Fruit fly (Drosophila melanogaster) Kc167 (cell line): ENCODE results near the gene CG7382.

Experiments
- Myc ChIP-seq: fragments of >200 bp; optimal IDR thresholded peaks from 2 replicates; lab custom pipeline; 2017; ENCODE audit warnings: missing external identifiers
- Sin3A ChIP-seq: fragments of >200 bp; optimal IDR thresholded peaks from 2 replicates; lab custom pipeline; 2018; ENCODE audit warnings: missing external identifiers
- h ChIP-seq: fragments of >200 bp; optimal IDR thresholded peaks from 3 replicates; lab custom pipeline; 2018; ENCODE audit warnings: missing external identifiers
- insv ChIP-seq: fragments of >200 bp; optimal IDR thresholded peaks from 3 replicates; lab custom pipeline; 2018; ENCODE audit warnings: missing external identifiers
- psq ChIP-seq: fragments of >200 bp; optimal IDR thresholded peaks from 2 replicates; lab custom pipeline; 2017; ENCODE audit warnings: missing external identifiers
- ttk ChIP-seq: sonication (Bioruptor generic); optimal IDR thresholded peaks from 2 replicates; lab custom pipeline; 2017; ENCODE audit warnings: missing external identifiers

The CG7382 gene

DNA sequence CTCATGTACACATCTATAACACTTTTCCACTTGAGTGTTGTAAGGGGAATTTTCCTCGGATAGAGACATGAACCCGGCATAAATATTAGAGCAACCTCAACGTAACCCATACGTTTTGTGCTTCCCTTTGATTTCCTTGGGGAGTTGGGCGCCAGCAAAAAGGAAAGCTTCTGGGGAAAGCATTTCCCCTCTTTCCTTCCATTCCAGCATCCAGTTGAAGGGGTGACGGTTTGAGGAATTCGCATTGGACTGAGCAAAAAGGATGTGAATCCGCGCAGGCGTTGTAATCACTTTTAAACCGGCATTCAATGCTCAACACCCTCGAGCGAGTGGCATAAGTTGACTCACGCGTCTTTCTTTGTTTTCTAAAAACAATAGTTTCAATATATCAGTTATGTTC is 4.8 kb downstream of the CG7382 start:
- TF ChIP-seq ttk (lab: Kevin White, UChicago) (no peak), insv (lab: Kevin White, UChicago) (no peak), h (no peak), Myc (lab: Kevin White, UChicago) (no peak), psq (lab: Kevin White, UChicago) (no peak), Sin3A (lab: Kevin White, UChicago) (no peak)

DNA sequence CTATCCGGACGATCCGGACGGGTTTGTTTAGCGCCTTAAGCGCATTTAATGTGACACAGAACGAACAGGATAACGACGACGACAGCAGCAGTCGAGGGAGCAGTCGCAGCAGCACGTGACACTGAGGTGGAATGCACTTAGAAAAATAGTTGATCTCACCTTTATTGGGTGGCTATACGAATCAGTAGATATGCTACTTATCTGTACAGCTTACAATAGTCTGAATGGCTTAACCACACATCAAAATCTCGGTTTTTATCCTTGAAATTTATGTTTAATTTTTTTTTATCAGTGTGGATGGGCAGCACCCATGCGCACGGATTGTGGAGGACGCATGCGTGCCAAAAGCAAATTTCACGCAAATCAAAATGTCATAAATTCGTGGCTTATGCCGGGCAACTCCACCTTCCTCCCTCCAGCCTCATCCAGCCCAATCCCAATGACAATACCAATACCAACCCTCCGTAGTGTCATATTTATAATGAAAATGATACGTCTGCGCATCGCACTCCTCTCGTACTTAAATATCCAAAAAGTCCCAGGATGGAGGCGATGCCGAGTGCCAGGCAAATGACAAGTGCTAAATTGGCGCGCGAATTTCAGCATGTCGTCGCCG is 11.8 kb downstream of the CG7382 start:
- no peak for TF ChIP-seq insv (lab: Kevin White, UChicago)
- no peak for TF ChIP-seq Myc (lab: Kevin White, UChicago)
- no peak for TF ChIP-seq ttk (lab: Kevin White, UChicago)
- TF ChIP-seq h: no peak
- no peak for TF ChIP-seq Sin3A (lab: Kevin White, UChicago)
- TF ChIP-seq psq (lab: Kevin White, UChicago): no peak

DNA sequence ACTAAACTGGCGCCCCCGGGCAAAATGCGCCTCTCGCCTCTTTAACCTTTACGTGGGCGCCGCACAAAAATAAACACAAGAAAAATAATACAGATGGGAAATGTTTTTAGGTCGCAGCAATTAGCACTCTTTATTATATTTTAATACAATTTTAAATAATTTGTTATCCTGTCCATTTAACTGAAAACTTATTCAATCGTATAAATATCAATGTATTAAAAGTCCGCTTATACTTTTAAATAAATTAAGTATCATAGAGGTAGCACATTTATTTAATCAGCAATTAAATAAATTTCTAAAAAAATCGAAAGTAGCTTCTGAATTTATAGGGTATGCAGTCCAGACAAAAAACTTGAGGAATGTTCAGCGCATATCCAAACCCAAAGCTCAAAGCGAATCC is 12.6 kb downstream of the CG7382 start:
- TF ChIP-seq insv (lab: Kevin White, UChicago): no peak
- no peak for TF ChIP-seq h
- TF ChIP-seq psq (lab: Kevin White, UChicago): no peak
- no peak for TF ChIP-seq ttk (lab: Kevin White, UChicago)
- TF ChIP-seq Myc (lab: Kevin White, UChicago): no peak

DNA sequence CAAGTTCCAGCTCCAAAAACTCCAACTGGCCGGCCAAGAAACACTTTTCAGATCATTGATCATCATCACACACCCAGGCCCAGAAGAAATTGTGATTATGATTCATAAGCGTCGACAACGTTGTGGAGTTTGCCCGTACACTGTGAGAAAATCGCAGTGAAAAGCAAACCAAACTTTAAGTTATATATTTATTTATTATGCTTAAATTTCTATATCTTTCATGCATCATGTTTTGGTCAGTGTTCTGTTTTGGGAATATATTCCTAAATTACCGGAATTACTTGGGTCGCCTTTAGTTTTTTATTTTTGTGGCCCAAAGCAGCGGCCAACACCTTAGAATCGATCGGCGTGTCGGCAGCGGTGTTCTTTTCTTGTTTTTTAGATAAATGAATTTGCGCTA is 14.6 kb downstream of the CG7382 start:
- TF ChIP-seq Sin3A (lab: Kevin White, UChicago): no peak
- TF ChIP-seq h: no peak
- TF ChIP-seq insv (lab: Kevin White, UChicago): no peak
- TF ChIP-seq Myc (lab: Kevin White, UChicago): no peak
- no peak for TF ChIP-seq psq (lab: Kevin White, UChicago)
- no peak for TF ChIP-seq ttk (lab: Kevin White, UChicago)

DNA sequence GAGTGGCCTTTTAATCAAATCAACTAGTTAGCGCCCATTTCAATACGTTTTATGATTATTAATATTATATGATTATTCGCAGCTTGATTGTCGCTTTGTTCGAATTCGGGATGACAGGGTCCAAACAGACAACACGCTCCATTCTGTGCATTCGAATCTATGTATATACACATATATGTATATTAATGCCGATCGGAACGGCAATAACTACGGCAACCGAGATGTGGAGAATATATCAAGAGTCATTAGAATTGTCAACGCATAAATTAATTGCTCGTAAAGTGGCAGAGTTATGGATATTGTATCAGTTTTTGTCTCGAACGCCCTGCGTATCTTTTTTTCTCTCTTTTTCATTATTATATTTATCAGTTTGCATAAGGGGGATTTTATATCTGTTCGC is 16.8 kb downstream of the CG7382 start:
- TF ChIP-seq psq (lab: Kevin White, UChicago): no peak
- TF ChIP-seq ttk (lab: Kevin White, UChicago): no peak
- TF ChIP-seq h: no peak
- no peak for TF ChIP-seq Sin3A (lab: Kevin White, UChicago)
- TF ChIP-seq insv (lab: Kevin White, UChicago): no peak
- no peak for TF ChIP-seq Myc (lab: Kevin White, UChicago)

DNA sequence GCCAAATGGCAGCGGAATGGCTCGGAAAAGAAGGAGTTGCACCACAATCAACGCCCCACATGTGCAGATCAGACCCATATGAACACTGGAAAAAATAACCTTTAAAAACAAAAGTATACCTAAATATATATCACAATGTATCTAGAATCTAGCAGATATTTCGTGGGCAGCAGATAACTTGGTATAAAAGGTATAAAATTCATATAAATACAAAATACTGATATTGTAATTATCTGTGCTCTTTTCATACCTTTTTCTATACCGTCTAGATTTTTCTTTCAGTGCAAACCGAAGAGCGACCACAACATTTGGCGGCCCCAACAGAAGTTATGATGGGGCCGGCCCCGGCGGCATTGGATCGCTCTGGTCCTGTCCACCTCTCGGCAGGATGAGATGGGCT is 18.4 kb downstream of the CG7382 start:
- TF ChIP-seq ttk (lab: Kevin White, UChicago): no peak

DNA sequence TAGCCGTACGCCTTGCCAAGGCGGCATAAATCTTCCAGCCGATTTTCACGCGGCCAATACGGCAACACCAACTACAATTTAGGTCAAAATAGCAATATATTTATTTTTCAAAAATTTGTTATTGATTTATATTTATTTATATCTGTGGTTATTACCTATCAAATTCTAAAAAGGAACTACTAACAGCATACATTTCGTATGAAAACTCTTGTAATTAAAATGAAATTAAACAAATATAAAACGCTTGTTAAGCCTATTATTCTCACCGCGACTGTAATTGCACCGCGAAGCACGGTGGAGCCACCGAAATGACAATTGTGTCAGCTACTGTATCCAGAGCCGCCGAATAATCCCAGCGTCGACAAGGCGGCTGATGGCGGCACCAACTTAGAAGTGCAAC is 20.2 kb downstream of the CG7382 start:
- TF ChIP-seq Myc (lab: Kevin White, UChicago) (no peak), Sin3A (lab: Kevin White, UChicago) (no peak), psq (lab: Kevin White, UChicago) (no peak), ttk (lab: Kevin White, UChicago) (no peak), h (no peak)

DNA sequence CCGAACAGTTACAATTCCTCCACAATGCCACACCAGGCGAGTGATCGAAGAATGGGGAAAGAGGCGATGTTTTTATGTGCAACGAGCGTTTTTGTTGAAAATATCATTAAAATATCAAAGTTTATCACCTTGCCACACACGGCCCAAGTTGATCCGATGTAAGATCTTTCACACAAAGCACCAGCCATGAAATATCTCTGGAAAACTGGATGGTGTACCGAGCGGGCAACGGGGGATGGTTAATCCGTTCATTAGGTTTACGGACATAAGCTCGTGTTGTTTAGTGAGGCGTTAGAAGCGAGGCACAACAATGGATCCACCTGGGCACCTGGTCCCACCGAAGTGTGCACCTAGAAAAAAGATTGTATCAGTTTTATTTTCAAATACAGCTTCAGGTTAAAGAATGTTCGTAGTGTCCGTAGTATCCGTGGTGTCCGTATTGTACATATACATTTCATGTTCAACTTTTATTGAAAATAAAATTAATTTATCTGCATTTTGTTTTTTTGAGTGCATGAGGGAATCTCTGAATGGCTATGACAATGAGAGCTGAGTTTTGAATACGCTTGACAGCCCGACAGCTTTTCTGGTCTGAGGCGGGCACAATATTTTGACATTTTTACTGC is 23.1 kb downstream of the CG7382 start:
- TF ChIP-seq Sin3A (lab: Kevin White, UChicago) (no peak), Myc (lab: Kevin White, UChicago) (no peak), ttk (lab: Kevin White, UChicago) (no peak), insv (lab: Kevin White, UChicago) (no peak), h (no peak), psq (lab: Kevin White, UChicago) (no peak)

DNA sequence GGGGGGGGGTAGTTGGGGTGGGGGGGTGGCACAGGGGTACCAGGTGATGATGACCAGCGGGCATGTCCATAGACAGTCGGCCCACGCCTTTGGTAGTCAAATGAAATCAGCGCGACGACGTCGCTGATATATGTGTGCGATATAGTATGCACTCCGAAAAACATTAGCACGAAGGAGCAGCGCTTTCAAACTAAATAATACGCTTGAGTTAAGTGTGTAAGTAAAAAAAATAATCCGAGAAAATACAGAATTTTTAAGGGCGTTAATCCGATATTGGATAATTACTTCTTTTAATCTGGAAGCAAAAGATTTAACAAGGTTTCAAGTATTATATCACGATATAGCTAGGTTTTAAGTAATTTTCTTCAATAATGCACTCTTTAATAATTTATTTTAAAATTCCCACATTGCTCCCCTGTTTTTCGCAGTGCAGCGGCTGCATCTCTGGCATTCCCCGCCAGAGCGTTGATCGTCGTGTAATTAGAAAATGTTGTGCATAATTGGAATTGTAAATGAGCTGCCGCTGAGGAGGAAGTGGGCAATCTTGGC is 24.8 kb downstream of the CG7382 start:
- TF ChIP-seq ttk (lab: Kevin White, UChicago) (no peak), insv (lab: Kevin White, UChicago) (no peak), Myc (lab: Kevin White, UChicago) (no peak), Sin3A (lab: Kevin White, UChicago) (no peak), psq (lab: Kevin White, UChicago) (no peak), h (no peak)

DNA sequence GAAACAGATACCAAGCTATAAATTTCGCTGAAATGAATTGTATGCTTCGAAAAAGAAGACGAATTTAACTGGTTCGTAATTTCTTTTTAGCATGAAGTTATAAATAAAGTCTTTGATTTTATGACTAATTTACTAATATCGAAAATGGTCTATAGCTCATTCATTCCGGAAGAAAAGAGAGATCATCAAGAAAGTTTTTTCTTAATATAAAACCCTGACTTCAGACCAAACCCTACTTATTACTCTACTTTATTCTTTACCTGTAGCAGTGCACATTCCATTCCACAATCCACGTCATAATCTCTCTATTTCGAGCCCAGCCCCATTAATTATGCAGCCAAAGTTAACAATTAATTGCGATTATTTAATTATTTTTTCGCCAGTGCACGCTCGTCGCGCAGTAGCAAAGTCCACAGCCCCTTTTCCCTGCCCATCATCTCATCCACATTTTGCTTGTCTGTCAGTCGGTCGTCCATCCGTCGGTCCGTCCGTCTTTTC is 25.7 kb downstream of the CG7382 start:
- TF ChIP-seq ttk (lab: Kevin White, UChicago) (no peak), Sin3A (lab: Kevin White, UChicago) (no peak), psq (lab: Kevin White, UChicago) (no peak), insv (lab: Kevin White, UChicago) (no peak), Myc (lab: Kevin White, UChicago) (no peak), h (no peak)

DNA sequence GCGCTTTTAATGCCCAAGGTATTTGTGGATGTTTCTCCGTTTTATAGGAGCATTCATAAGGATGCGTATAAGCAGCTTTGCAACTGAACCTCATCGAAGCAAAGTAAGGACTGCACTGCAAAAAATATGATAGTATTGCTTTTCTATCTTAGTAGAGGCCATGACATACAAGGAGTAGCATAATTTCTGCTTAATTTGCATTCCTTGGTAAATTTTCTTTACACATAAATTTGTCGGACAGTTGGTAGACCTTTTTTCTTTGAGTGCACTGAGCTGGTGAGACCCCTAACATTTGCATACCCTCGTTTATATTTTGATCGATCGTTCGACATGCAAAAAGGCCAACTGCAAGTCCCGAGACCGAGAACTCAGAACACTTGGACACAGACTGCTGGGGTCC is 26.8 kb downstream of the CG7382 start:
- TF ChIP-seq ttk (lab: Kevin White, UChicago): no peak
- no peak for TF ChIP-seq Myc (lab: Kevin White, UChicago)
- no peak for TF ChIP-seq insv (lab: Kevin White, UChicago)
- no peak for TF ChIP-seq psq (lab: Kevin White, UChicago)
- TF ChIP-seq Sin3A (lab: Kevin White, UChicago): no peak
- no peak for TF ChIP-seq h

DNA sequence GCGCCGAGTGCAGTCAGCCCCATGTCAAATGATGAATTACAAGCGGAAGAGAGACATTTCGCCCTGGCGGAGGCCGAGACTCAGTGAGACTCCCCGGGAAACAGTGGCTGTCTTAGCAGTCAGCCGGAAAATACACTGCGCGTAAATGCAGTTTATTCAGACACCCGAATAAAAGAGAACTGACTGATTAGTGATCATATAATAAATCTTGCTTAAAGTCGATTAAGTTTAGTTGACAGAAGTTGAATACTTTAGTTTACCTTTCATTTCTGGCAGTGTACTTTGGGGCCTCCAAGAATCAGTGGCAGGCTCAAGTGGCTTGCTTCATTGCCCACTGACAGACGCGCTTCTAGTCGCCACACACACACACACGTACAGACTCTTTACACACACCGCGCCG is 28.5 kb downstream of the CG7382 start:
- no peak for TF ChIP-seq Sin3A (lab: Kevin White, UChicago)
- TF ChIP-seq psq (lab: Kevin White, UChicago): no peak
- TF ChIP-seq ttk (lab: Kevin White, UChicago): no peak
- TF ChIP-seq h: no peak
- no peak for TF ChIP-seq Myc (lab: Kevin White, UChicago)
- no peak for TF ChIP-seq insv (lab: Kevin White, UChicago)
